Worm (Caenorhabditis elegans): ENCODE results near the gene K06H7.1.
A peak's percentile ranks its signal among the peaks of the same experiment; 100 is the strongest.

K06H7.1 gene

ce11 chrIII:8130177-8130902, 31.2 kb downstream of the K06H7.1 start, which contains the start of the genes rpl-21 and C14B9.10 (continued):
- TF ChIP-seq nhr-237 (tag; optimal IDR thresholded peaks at IDR 0.05) = peak; percentile 57
- peak in 1 of 2 experiments; percentile 77 for TF ChIP-seq mdl-1 (tag; optimal IDR thresholded peaks at IDR 0.05)
- TF ChIP-seq efl-3 (GFP tag; optimal IDR thresholded peaks at IDR 0.05) = no peak
- peak; percentile 95 for TF ChIP-seq nhr-85 (tag)
- TF ChIP-seq mab-9 (GFP tag; IDR thresholded peaks at IDR 0.05) = no peak
- peak; percentile 73 for TF ChIP-seq dsc-1 (tag; optimal IDR thresholded peaks at IDR 0.05)
- TF ChIP-seq lin-35 (GFP tag; optimal IDR thresholded peaks at IDR 0.05) = peak; percentile 84 to 89
- TF ChIP-seq isw-1 (GFP tag; IDR thresholded peaks at IDR 0.05) = peak; percentile 86
- no peak for TF ChIP-seq ceh-63 (GFP tag; optimal IDR thresholded peaks at IDR 0.05)
- no peak for TF ChIP-seq egl-27 (tag; optimal IDR thresholded peaks at IDR 0.05)
- TF ChIP-seq grh-1 (GFP tag; IDR thresholded peaks at IDR 0.05) = peak; percentile 64
- no peak for TF ChIP-seq C34B4.2 (tag; optimal IDR thresholded peaks at IDR 0.05)
- TF ChIP-seq blmp-1 (tag; optimal IDR thresholded peaks at IDR 0.05) = peak; percentile 72
- TF ChIP-seq skn-1 (tag; optimal IDR thresholded peaks at IDR 0.05) = peak; percentile 85
- TF ChIP-seq sptf-1 (tag; optimal IDR thresholded peaks at IDR 0.05) = no peak
- no peak for TF ChIP-seq fkh-10 (GFP tag; optimal IDR thresholded peaks at IDR 0.05)
- peak; percentile 87 to 91 for TF ChIP-seq efl-1 (optimal IDR thresholded peaks at IDR 0.05)
- peak; percentile 77 to 97 for TF ChIP-seq efl-1 (GFP tag; optimal IDR thresholded peaks at IDR 0.05 in 1 of 2)
- TF ChIP-seq lin-13 (GFP tag; optimal IDR thresholded peaks at IDR 0.05) = peak; percentile 73
- TF ChIP-seq jun-1 (tag; optimal IDR thresholded peaks at IDR 0.05) = peak; percentile 74
- TF ChIP-seq nhr-90 (tag; optimal IDR thresholded peaks at IDR 0.05; ENCODE audit: poor library complexity) = peak; percentile 82
- peak; percentile 99 for TF ChIP-seq lsy-2 (tag; optimal IDR thresholded peaks at IDR 0.05)
- TF ChIP-seq sox-4 (tag; optimal IDR thresholded peaks at IDR 0.05) = peak; percentile 33
- peak; percentile 93 for TF ChIP-seq snu-23 (GFP tag; optimal IDR thresholded peaks at IDR 0.05)
- TF ChIP-seq fkh-4 (tag; optimal IDR thresholded peaks at IDR 0.05; ENCODE audit: borderline replicate concordance) = no peak
- no peak for TF ChIP-seq nhr-28 (tag; optimal IDR thresholded peaks at IDR 0.05)
- peak; percentile 78 for TF ChIP-seq lin-15B (tag; optimal IDR thresholded peaks at IDR 0.05)
- no peak for TF ChIP-seq zag-1 (tag; optimal IDR thresholded peaks at IDR 0.05)
- peak; percentile 48 for TF ChIP-seq lir-3 (tag; optimal IDR thresholded peaks at IDR 0.05; ENCODE audit: poor library complexity)
- no peak for TF ChIP-seq ceh-90 (tag; optimal IDR thresholded peaks at IDR 0.05)
- peak; percentile 85 for TF ChIP-seq nhr-20 (tag; optimal IDR thresholded peaks at IDR 0.05)
- TF ChIP-seq aly-2 (tag; optimal IDR thresholded peaks at IDR 0.05) = peak; percentile 83
- TF ChIP-seq mep-1 (tag; optimal IDR thresholded peaks at IDR 0.05) = peak; percentile 86
- TF ChIP-seq fos-1 (tag; optimal IDR thresholded peaks at IDR 0.05) = peak; percentile 76
- TF ChIP-seq pqm-1 (tag; optimal IDR thresholded peaks at IDR 0.05) = no peak
- TF ChIP-seq C04F5.9 (tag; optimal IDR thresholded peaks at IDR 0.05) = peak; percentile 50
- no peak for TF ChIP-seq ama-1 (optimal IDR thresholded peaks at IDR 0.05)
- peak; percentile 85 for TF ChIP-seq nhr-19 (GFP tag; conservative IDR thresholded peaks at IDR 0.05)
- TF ChIP-seq C16A3.4 (tag; optimal IDR thresholded peaks at IDR 0.05) = peak; percentile 90

- TF ChIP-seq vab-15 (tag; optimal IDR thresholded peaks at IDR 0.05) (no peak), lin-14 (GFP tag; optimal IDR thresholded peaks at IDR 0.05) (peak; percentile 22), ceh-8 (GFP tag; optimal IDR thresholded peaks at IDR 0.05) (no peak), jun-1 (tag; optimal IDR thresholded peaks at IDR 0.05) (no peak), nhr-19 (GFP tag; conservative IDR thresholded peaks at IDR 0.05) (peak; percentile 25; the same call in 1 of the 2 replicates), nhr-237 (tag; optimal IDR thresholded peaks at IDR 0.05) (no peak), ztf-4 (tag; optimal IDR thresholded peaks at IDR 0.05) (no peak), nhr-85 (tag) (peak; percentile 5), ceh-88 (GFP tag; IDR thresholded peaks at IDR 0.05) (0 out of 2 replicates have a peak, but pooled peaks have one; percentile 18), lsy-2 (tag; optimal IDR thresholded peaks at IDR 0.05) (peak in 1 of 2 experiments; percentile 43), tbx-2 (tag; optimal IDR thresholded peaks at IDR 0.05) (peak; percentile 1)
Observed at ce11 chrIII:8132496-8132895, 33.4 kb downstream of the K06H7.1 start.

Measured in whole organism, L1 larva.